Fruit fly (Drosophila melanogaster): ENCODE measurements around the gene CG7484.

CG7484 gene

DNA sequence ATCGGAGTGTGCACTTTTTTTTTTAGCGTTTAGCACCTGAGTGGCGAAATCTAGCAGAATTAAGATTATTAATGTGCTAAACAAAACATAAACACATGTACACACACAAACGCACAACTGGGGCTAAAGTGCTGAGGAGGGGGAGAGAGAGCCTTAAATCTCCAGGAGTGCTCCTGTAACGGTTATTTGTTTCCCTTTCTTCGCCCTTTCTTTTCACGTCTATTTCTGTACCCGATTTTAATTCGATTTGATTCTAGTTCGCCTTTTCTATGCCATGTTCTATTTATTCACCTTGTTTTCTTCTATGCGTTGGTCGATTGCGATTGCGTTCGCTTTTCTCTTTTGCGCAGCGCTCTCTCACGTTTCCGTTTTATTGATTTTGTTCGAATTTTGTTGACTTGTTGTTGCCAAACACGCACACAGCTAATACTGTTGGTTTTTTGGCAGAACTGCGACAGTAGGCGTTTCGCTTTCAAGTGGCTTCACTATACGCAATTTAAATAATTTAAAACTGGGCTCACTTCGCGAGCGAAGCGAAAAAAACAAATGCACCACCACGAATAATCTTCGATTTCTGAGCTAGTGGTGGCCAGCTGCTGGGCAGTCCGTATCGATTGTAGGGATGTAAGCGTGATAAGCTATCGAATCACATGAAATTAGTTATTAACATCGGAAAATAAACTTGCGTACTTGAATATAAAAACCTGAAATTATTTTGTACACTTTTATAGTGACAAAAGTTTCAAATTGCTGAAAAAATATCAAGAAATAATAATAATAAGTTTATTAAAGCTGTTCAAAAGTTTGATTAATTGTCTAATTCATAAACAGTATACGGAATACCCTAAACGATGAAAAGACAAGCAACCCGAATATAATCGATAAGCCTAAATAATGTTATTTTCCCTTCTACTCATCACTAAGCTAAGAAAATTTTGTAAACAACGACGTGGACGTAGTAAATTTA, at the start of gene CG7484, which contains the start of the genes Krn and Ndfip:
TSS of gene CG7484 (plus strand) at position 917 of the 967 bp plus-strand sequence.
TSS of gene Krn (minus strand) at position 580 of the 967 bp plus-strand sequence.
TSS of gene Ndfip (minus strand) at position 580 of the 967 bp plus-strand sequence.
- no peak for TF ChIP-seq ttk (optimal IDR thresholded peaks at IDR 0.05)
- no peak for TF ChIP-seq psq (optimal IDR thresholded peaks at IDR 0.05)
- TF ChIP-seq Myc (optimal IDR thresholded peaks at IDR 0.05): no peak
- no peak for TF ChIP-seq h (optimal IDR thresholded peaks at IDR 0.05)
- TF ChIP-seq insv (optimal IDR thresholded peaks at IDR 0.05): no peak
- TF ChIP-seq Sin3A (optimal IDR thresholded peaks at IDR 0.05): no peak

DNA sequence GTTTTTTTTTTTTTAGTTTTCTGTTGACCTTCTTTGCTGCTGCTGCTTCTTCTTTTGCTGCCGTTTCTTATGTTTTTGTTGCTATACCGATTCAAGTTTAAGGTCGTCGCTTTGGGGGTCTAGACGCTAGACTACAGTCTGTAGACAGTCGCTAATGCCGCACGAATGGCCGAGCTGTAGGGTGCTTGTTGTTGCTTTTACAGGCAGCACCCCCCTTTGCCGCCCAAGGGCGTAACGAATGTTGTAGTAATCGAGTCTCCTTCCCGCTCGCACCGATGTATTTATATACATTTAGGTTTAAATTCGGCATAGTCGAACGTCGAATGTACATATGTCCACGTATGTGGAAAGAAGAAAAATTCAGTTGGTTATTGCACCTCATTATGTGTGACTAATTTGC, 49.5 kb upstream of the CG7484 start:
- TF ChIP-seq ttk (optimal IDR thresholded peaks at IDR 0.05): no peak
- no peak for TF ChIP-seq psq (optimal IDR thresholded peaks at IDR 0.05)
- no peak for TF ChIP-seq insv (optimal IDR thresholded peaks at IDR 0.05)
- TF ChIP-seq Sin3A (optimal IDR thresholded peaks at IDR 0.05): no peak
- TF ChIP-seq Myc (optimal IDR thresholded peaks at IDR 0.05): no peak
- TF ChIP-seq h (optimal IDR thresholded peaks at IDR 0.05): no peak

DNA sequence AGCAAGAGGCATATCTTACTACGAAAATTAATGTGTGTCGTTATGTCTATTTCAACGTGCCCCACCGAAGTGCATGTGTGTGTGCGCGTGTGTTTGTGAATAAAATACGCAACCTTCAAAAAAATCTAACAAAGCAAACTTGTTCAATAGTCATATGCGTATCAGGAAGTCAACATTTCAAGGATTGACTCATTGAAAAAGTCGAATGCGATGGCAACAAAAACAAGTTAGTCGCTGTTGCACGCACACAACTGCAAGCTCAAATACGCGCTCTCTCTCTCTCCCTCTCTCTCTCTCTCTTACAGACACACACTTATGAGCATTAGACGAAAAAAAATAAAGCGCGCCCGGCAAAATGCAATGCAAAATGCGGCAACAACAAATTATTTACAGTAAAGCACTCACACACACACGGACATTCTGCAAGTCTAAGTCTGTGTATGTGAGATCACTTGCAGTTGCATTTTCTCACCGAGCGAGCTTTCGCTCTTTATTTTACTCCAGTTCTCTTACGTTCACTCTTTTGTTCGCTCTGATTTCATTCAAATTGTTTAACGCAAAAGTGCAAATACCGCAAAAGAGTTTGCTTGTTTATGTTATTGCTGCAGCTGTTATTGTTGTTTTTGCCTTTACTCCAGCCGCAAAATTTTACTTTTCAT, 47.7 kb upstream of the CG7484 start:
- TF ChIP-seq ttk (optimal IDR thresholded peaks at IDR 0.05) (no peak), Myc (optimal IDR thresholded peaks at IDR 0.05) (no peak), h (optimal IDR thresholded peaks at IDR 0.05) (no peak), psq (optimal IDR thresholded peaks at IDR 0.05) (no peak), insv (optimal IDR thresholded peaks at IDR 0.05) (no peak), Sin3A (optimal IDR thresholded peaks at IDR 0.05) (no peak)

DNA sequence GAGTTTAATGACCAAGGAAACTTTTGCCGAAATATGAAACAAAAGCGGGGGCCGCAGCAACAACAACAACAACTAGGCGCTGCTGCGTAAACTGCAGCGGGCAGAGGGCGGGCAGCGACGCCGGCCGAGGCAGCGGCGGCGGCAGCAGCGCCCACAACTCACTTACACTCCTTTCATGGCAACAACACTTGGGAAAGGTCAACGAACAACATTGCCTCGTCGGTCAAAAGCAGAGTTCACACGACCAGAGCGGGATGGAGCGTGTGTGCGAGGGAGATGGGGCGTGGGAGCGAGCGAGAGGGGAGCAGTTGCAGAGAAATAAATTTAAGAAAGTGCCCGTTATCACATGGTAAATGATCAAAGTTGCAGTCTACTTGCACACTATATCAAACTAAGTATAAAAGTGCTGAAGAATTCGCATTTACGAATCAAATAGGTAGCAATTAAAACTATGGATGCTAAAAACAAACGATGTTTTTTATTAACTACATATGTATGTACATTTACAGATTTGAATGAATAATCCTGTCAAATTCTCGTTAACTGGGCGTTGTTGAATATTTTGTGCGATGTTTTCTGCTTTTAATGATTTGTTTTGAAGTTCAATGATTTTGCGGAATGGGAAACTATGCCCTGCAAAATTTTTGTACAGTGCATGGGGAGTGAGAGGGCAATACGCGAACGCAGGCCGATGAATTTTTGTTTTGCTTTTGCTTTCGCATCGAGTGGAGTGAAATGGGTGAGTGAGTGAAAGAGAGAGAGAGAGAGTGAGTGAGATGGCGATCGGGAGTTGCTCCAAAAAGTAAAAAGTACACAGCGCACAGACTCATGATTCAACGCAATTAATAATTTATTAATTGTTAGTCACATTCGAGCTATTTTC, 46.0 kb upstream of the CG7484 start:
- TF ChIP-seq psq (optimal IDR thresholded peaks at IDR 0.05) (no peak), Sin3A (optimal IDR thresholded peaks at IDR 0.05) (no peak), ttk (optimal IDR thresholded peaks at IDR 0.05) (no peak), Myc (optimal IDR thresholded peaks at IDR 0.05) (no peak), h (optimal IDR thresholded peaks at IDR 0.05) (no peak), insv (optimal IDR thresholded peaks at IDR 0.05) (no peak)

DNA sequence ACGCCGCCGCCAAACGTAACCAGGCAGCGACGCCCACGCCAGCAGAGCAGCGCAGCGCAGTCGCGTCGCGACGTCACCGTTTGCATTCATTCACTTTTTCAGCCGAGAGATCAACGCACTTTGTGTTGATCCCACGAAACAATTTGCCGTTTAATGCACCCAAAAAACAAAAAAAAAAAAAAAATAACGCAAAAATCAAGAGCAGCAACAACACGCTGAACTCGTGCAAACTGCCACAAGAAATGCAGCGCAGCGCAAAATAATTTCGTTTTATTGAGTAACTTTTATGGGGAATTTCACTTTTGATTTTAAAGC, 45.4 kb upstream of the CG7484 start:
- TF ChIP-seq h (optimal IDR thresholded peaks at IDR 0.05) (no peak), ttk (optimal IDR thresholded peaks at IDR 0.05) (no peak), Sin3A (optimal IDR thresholded peaks at IDR 0.05) (no peak), insv (optimal IDR thresholded peaks at IDR 0.05) (no peak), Myc (optimal IDR thresholded peaks at IDR 0.05) (no peak), psq (optimal IDR thresholded peaks at IDR 0.05) (no peak)

DNA sequence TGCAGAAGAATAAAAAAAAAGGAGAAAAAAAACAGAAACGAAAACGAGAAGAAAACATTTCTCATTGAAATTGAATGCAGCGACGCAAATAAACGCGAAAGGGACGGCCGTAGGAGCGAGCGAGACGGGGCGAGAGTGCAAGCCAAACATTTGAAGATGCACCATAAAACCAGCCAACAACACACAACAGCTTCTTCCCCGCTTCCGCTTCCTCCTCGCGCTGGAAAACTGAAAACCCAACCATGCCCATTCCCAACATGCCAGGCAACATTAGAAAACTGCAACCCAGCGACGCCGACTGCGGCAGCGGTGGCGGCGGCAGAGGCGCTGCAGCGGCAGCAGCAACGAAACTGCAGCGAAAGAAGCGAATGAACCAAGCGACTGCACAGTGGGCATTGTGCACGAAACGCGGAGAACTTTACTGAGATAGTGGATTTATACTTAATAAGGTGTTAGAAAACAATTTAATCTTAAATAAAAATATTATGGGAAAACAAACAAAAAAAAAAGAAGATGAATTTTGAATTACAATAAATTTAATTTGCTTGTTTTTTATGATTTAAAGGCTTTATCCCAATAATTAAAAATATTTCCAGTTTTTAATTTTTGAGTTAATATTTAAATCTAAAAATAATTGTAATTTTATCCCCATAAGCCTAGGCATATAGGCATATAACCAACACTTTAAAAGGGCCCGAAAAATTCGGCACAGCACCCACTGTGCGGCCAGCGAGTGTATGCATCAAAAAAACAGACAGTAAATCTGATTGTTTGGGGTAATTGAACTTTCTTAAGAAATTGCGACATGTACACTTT, 43.3 kb upstream of the CG7484 start:
- TF ChIP-seq h (optimal IDR thresholded peaks at IDR 0.05) (no peak), insv (optimal IDR thresholded peaks at IDR 0.05) (no peak), ttk (optimal IDR thresholded peaks at IDR 0.05) (no peak), Sin3A (optimal IDR thresholded peaks at IDR 0.05) (no peak), psq (optimal IDR thresholded peaks at IDR 0.05) (no peak), Myc (optimal IDR thresholded peaks at IDR 0.05) (no peak)

DNA sequence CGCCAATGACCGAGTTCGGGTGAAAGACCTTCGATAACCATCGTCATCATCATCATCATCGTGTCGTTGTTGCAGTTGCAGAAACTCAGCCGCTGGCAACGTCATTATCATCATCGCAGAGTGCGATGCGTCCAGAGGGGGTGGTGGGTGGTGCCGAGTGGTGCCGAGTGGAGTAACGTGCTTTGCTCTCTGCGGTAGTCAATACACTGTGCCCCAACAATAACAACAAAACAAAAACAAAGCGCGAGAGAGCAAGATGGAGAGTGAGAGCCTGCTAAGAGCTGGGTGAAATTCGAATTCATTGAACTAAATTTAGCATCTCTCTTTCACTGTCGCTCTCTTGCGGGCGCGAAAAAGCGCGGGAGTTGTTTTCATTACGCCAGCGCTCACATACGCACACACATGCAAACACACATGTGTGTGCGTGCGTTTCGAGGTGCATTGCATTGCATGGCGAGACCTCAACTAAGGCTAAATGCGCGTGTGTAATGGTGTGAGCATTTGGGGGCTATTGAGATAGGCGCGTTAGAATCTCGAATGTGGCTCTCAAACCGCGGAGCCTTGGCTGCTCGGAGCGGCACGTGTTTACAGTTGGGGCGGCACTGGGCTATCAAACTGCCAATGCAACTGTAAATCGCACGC, 42.4 kb upstream of the CG7484 start:
- TF ChIP-seq h (optimal IDR thresholded peaks at IDR 0.05) (no peak), psq (optimal IDR thresholded peaks at IDR 0.05) (no peak), Sin3A (optimal IDR thresholded peaks at IDR 0.05) (no peak), Myc (optimal IDR thresholded peaks at IDR 0.05) (no peak), insv (optimal IDR thresholded peaks at IDR 0.05) (no peak), ttk (optimal IDR thresholded peaks at IDR 0.05) (no peak)

DNA sequence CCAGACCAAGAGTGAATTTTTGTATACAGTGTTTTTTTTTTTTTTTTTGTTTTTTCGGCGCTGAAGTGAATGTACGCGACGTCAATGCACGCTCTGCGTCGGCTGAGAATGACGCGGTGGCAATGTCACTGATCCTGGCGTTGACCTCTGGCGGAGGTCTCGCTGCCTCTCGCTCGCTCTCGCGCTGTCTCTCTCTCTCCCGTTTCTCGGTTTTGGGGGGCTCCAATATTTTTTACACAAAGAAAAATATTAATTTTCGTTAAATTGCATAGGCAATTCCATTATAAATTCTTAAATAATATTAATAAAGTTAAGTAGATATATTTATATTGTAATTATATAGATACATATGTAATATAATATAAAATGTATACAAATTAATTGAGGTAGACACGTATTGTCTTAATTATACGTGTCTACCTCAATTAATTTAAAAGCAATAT, 41.1 kb upstream of the CG7484 start:
- TF ChIP-seq h (optimal IDR thresholded peaks at IDR 0.05): no peak
- TF ChIP-seq insv (optimal IDR thresholded peaks at IDR 0.05): no peak
- TF ChIP-seq Sin3A (optimal IDR thresholded peaks at IDR 0.05): no peak
- no peak for TF ChIP-seq Myc (optimal IDR thresholded peaks at IDR 0.05)
- no peak for TF ChIP-seq psq (optimal IDR thresholded peaks at IDR 0.05)
- no peak for TF ChIP-seq ttk (optimal IDR thresholded peaks at IDR 0.05)

DNA sequence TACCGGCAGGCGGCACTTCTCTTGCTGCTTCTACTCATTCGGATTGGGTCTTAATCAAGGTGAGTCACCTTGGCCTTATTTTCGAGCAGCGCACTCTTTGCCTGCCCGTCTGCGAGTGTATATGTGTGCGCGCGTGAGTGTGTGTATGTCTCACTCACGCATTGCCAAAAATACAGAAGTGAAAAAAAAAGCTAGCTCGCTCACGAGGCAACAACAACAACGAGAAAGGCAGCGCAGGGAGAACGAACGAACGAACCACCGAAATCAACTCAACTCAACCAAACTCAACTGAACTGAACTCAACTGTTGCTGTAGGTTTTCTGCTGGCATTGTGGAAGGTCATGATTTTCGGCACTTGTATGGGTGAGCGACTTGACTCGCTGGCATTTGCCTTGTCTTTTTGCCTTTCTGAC, 40.4 kb upstream of the CG7484 start:
- TF ChIP-seq Sin3A (optimal IDR thresholded peaks at IDR 0.05) (no peak), insv (optimal IDR thresholded peaks at IDR 0.05) (no peak), Myc (optimal IDR thresholded peaks at IDR 0.05) (no peak), psq (optimal IDR thresholded peaks at IDR 0.05) (no peak), ttk (optimal IDR thresholded peaks at IDR 0.05) (no peak), h (optimal IDR thresholded peaks at IDR 0.05) (no peak)

DNA sequence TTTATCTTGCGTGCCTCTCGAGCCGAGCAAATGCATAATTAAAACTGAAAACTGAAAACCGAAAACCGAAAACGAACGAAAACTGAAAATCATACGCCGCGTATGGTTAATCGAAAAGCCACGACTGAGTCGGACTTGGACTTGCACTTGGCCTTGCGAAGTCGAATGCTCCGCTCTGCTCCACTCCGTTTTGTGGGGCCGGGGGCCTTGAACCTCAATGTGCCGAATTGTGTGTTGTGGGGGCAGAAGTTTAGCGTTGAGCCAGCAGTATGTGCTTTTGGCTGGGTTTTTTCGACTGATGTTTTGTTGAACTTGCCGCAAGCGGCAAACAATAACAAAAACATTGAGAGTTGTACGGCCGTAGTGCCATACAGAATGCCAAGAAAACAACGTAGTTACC, 39.1 kb upstream of the CG7484 start:
- no peak for TF ChIP-seq Myc (optimal IDR thresholded peaks at IDR 0.05)
- no peak for TF ChIP-seq Sin3A (optimal IDR thresholded peaks at IDR 0.05)
- no peak for TF ChIP-seq h (optimal IDR thresholded peaks at IDR 0.05)
- TF ChIP-seq insv (optimal IDR thresholded peaks at IDR 0.05): no peak
- no peak for TF ChIP-seq ttk (optimal IDR thresholded peaks at IDR 0.05)
- TF ChIP-seq psq (optimal IDR thresholded peaks at IDR 0.05): no peak

All from Kc167 (cell line).